Fruit fly (Drosophila melanogaster): ENCODE data around the gene CG43088.

Gene CG43088

DNA sequence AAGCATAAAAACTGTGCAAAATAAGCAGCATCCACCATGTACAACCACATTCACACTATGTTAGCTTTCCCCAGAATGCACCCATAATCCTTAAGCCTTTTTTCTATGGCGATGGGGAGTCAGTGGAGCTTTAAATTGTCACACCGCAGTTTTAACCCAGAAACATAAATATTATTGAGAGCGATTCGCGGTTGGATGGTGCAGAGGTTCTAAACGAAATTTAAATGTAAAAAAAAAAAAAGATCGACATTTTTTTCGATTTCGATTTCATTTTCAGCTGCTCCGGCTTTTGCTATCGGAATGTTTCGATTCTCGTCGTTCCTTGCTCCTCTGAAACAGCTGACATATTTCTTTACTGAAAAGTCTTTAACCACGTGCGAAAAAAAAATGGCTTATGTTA lies at the start of gene CG43088:
Gene CG43088 (plus strand): TSS at position 301 of the 400 bp plus-strand sequence.
- no peak for TF ChIP-seq noc (tag; optimal IDR thresholded peaks at IDR 0.05)

- TF ChIP-seq noc (tag; optimal IDR thresholded peaks at IDR 0.05), result no peak
Measured at dm6 chrX:14653691-14654090, 48.5 kb upstream of the CG43088 start, which contains the start of gene NetA. Gene NetA (minus strand): TSS chrX:14653928.

DNA sequence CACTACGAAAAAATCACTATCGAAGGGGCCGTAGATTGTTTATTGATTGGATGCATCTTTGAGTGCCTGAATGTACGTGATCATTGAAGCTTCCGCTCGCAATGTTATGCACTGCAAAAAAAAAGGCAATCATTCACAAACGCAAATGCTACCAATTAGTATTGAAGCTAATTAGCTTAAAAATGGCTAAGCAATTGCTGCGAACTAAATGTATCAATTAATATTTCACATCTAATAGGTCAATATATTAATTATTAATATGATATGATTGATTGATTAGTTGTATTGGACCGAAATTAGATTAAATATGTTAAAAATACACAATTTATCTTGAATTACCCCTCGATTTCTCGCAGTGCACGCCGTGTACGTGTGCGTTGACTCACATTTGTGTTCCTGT lies 32.9 kb upstream of the CG43088 start:
- TF ChIP-seq noc (tag; optimal IDR thresholded peaks at IDR 0.05), result no peak

DNA sequence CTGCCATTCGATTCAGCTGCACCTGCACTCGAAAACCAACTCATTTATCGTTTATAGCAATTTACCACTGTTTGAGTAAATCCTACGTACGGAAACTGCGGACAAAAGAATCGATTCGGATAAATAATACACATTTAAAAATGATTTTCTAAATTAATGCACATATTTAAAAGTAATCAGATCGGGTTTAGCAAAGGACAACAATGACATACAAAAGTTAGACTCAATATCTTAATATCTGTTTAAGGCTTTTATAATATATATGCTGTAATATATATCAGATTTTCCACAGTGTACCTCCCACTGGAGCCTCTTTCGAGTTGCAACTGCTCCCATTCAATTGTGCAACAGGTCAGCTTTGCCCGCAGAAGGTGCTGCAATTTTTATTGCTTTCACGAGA lies 24.0 kb upstream of the CG43088 start:
- no peak for TF ChIP-seq noc (tag; optimal IDR thresholded peaks at IDR 0.05)

- peak; percentile 89 for TF ChIP-seq noc (tag; optimal IDR thresholded peaks at IDR 0.05)
Measured at dm6 chrX:14679189-14679588, 23.0 kb upstream of the CG43088 start, which contains the start of gene CG5321. Gene CG5321 (plus strand): TSS chrX:14679568.

DNA sequence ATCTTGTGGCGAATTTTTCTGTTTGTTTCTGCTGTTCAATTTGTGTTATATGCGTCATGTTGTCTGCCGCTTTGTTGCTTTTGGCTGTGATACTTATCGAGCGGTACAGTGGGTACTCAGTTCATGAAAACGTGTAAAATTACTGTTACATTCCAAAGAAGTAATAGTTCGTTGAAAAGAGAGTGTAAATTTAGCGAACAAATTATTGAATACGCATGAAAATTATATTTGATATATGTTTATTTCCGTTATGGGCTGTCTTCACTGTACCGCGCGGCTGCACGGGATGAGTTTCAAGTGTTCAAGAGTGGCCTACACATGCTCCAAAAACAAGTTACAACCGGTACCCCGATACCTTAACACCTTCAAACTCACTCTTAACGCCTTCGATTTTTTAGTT lies 13.1 kb upstream of the CG43088 start:
- no peak for TF ChIP-seq noc (tag; optimal IDR thresholded peaks at IDR 0.05)

dm6 chrX:14712475-14712874 lies 10.3 kb downstream of the CG43088 start:
- TF ChIP-seq noc (tag; optimal IDR thresholded peaks at IDR 0.05), result no peak

DNA sequence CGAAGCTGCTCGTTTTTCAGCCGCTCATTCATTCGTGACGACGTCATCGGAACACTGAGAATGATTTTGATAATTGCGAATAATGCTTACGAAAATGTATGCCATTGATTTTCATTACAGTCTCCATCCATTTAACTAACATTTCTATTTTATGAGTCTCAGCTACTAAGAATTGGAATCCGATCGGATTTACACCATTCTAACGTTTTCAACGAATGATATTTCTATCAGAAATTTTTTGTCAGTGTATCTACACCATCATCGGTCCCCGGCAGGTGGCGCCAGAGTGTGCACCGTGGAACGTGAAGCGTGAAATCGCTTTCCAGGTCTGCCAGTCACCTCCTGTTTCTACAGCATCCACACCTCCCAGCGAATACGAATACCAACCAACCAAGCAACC lies 13.0 kb downstream of the CG43088 start:
- no peak for TF ChIP-seq noc (tag; optimal IDR thresholded peaks at IDR 0.05)

- TF ChIP-seq noc (tag; optimal IDR thresholded peaks at IDR 0.05), result no peak
Measured at dm6 chrX:14717245-14717644, 15.1 kb downstream of the CG43088 start.

DNA sequence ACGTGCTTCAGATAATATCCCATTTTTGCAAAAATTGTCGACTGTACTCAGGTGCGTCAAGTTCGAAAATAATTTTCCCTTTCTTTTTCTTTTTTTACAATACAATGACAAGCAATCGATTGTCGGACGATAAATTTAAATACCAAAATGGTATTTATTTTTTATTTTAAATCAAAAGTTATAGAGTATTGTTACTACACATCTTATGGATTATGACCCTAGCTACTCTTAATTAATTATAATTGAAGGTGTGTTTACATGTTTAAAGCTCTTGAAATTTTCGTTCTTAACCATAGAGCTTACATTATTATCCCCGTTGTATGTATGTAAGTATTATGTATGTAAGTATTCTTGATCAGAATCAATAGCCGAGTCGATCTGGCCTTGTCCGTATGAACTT lies 16.7 kb downstream of the CG43088 start, which contains the start of gene hog:
Gene hog (minus strand): TSS at position 101 of the 400 bp plus-strand sequence.
- TF ChIP-seq noc (tag; optimal IDR thresholded peaks at IDR 0.05), result no peak

- no peak for TF ChIP-seq noc (tag; optimal IDR thresholded peaks at IDR 0.05)
Measured at dm6 chrX:14725084-14725483, 22.9 kb downstream of the CG43088 start.

dm6 chrX:14727580-14727979 lies 25.4 kb downstream of the CG43088 start:
- TF ChIP-seq noc (tag; optimal IDR thresholded peaks at IDR 0.05), result no peak

DNA sequence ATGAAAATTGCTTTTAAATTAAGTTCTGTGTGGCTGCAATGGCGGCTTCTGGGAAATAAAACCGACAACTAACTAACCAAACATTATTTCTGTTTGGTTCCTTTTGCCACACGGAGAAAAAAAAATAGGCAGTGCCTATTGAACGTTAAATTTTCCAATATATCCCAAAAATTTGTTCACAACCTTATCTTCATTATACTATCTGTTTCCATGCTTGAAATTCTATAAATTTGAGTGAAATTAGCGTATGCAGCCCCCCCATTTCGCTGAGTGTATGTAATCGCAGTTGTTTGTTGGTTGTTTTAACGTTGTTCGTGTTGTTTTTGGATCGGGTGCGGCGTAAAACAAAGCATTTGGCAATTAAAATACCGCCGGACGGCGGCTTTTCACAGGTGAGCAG lies 36.3 kb downstream of the CG43088 start:
- TF ChIP-seq noc (tag; optimal IDR thresholded peaks at IDR 0.05), result no peak

DNA sequence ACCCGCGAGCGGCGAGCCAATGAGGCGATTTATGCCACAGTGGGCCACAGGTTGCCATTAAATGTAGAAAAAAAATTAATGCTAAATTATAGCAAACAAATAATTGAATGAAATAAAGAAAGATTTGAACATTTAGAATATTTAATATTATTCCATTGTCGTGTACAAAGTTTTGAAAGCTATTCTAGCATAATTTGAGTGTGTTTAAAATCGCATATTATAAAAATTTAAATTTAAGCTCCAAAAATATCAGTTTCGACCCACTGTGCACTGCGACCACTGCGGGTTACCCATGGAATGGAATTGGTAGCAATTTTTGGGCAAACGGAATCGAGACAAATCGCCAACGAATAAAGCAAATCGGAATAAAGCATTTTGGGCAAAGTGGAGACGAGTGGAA lies 41.7 kb downstream of the CG43088 start:
- no peak for TF ChIP-seq noc (tag; optimal IDR thresholded peaks at IDR 0.05)

DNA sequence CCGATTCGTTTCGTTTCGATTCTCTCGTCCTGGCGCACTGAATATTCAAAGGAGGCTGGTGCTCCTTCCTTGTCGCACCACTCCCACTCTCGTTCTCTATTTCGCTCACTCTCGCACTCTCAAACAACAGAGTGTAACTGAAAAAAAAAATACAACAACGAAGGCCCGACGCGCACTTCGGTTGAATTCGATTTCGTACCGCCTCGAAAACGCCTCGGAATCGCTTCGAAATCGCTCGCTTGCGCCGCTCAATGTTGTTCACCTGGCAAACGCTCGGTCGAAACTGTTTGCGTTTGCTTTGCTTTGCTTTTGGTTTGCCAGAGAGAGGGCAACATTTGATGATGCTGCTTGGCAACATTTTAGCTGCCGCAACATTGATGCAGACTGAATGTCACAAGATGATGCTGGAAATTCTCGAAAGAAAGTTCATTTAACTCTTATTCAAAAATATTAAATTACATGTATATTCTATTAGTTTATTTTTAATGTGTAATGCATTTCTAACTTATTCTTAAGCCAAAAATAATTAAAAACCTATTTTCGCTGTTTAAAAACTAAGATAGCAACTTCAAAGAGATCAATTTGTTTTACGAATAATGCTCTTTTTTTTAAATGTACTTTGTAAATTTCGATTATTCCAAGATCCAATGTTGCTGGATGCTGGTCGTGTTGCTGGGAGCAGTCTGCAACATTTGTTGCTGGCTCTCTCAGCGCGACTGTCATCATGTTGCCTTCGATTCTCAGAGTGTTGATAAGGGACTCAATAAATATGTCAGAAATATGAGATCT lies 47.1 kb downstream of the CG43088 start, which contains the start of gene NetB:
Gene NetB (minus strand): TSS at position 291 of the 789 bp plus-strand sequence.
- no peak for TF ChIP-seq noc (tag; optimal IDR thresholded peaks at IDR 0.05)

DNA sequence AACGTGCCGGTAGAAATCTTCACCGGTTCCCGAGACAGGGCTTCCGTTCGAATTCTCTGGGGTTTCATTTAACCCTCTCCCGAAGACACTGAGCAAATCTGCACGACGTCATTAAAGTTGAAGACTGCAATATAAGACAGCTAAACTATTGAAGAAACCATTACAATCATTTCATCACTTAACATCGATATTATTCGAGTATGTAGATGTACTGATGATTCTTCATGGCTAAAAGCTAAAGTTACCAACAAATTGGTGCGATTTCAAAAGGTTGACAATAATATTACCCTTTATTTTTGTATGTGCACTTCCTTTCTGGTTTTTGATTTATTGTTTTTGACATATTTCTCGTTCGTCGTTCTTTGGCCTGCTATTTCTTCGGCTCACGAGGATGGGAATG lies 48.3 kb downstream of the CG43088 start:
- no peak for TF ChIP-seq noc (tag; optimal IDR thresholded peaks at IDR 0.05)

DNA sequence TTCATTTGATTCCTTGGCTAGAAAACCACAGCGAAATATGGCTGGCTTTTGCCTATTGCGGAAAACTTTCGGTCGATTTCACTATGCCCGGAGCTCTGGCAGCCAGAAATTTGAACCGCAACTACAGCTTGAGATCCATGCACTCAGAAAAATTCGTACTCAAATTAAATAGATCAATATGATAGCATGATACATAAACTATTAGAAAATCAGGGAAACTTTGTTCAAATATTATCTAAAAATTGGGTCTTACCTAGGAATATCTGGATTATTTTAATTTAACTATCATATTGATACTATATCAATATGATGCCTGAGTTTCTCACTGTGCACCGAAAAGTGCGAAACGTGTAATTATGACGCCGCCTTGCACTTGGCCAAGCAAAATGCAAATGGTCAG lies 49.0 kb downstream of the CG43088 start:
- no peak for TF ChIP-seq noc (tag; optimal IDR thresholded peaks at IDR 0.05)
